Worm (Caenorhabditis elegans) whole organism, mixed stage, embryonic: ENCODE data around the gene F57H12.6.

Experiments
- bed-3 ChIP-seq: fragments of 200-800 bp; sonication (Bioruptor generic); optimal IDR thresholded peaks from 3 replicates; lab custom pipeline; 2018; ENCODE audit warnings: mild to moderate bottlenecking, missing genetic modification characterization, moderate library complexity, missing compliant biosample characterization
- blmp-1 ChIP-seq: fragments of 150-350 bp; optimal IDR thresholded peaks from 2 replicates; lab custom pipeline; 2014; ENCODE audit warnings: missing biosample characterization, missing genetic modification characterization
- ces-1 ChIP-seq: fragments of 150-350 bp; optimal IDR thresholded peaks from 2 replicates; lab custom pipeline; 2014; ENCODE audit warnings: missing biosample characterization, missing genetic modification reagents, missing genetic modification characterization
- flh-1 ChIP-seq: fragments of 200-800 bp; sonication (Bioruptor generic); optimal IDR thresholded peaks from 2 replicates; lab custom pipeline; 2018; ENCODE audit warnings: mild to moderate bottlenecking, missing genetic modification characterization, moderate library complexity, missing compliant biosample characterization
- lsy-2 ChIP-seq: fragments of 150-350 bp; optimal IDR thresholded peaks from 2 replicates; lab custom pipeline; 2014; ENCODE audit warnings: missing biosample characterization, missing genetic modification characterization
- nhr-12 ChIP-seq: fragments of 150-350 bp; optimal IDR thresholded peaks from 2 replicates; lab custom pipeline; 2014; ENCODE audit warnings: missing biosample characterization, missing genetic modification characterization
- nhr-237 ChIP-seq: fragments of 150-350 bp; optimal IDR thresholded peaks from 2 replicates; lab custom pipeline; 2014; ENCODE audit warnings: missing biosample characterization, missing genetic modification characterization
- nhr-28 ChIP-seq: fragments of 150-350 bp; optimal IDR thresholded peaks from 2 replicates; lab custom pipeline; 2014; ENCODE audit warnings: missing biosample characterization, missing genetic modification characterization
- pha-4 ChIP-seq: fragments of 150-350 bp; optimal IDR thresholded peaks from 2 replicates; lab custom pipeline; 2018; ENCODE audit warnings: missing biosample characterization, missing genetic modification reagents, missing genetic modification characterization
- sptf-1 ChIP-seq: sonication (generic microtip); optimal IDR thresholded peaks from 2 replicates; lab custom pipeline; 2017; ENCODE audit warnings: mild to moderate bottlenecking, missing genetic modification characterization, moderate library complexity, missing compliant biosample characterization
- unc-39 ChIP-seq: fragments of 150-350 bp; optimal IDR thresholded peaks from 2 replicates; lab custom pipeline; 2014; ENCODE audit warnings: missing biosample characterization, missing genetic modification characterization
- unc-62 ChIP-seq: fragments of 150-350 bp; optimal IDR thresholded peaks from 2 replicates; lab custom pipeline; 2014; ENCODE audit warnings: missing biosample characterization, missing genetic modification reagents, missing genetic modification characterization
- zip-8 ChIP-seq: fragments of 150-350 bp; optimal IDR thresholded peaks from 2 replicates; lab custom pipeline; 2014; ENCODE audit warnings: missing biosample characterization, missing genetic modification characterization

- TF ChIP-seq nhr-28 = no peak
- TF ChIP-seq nhr-237 (tag; lab: Kevin White, UChicago) = no peak
- no peak for TF ChIP-seq flh-1 (GFP tag; lab: Kevin White, UChicago)
- TF ChIP-seq pha-4 (tag; lab: Kevin White, UChicago) = no peak
- no peak for TF ChIP-seq bed-3
- no peak for TF ChIP-seq sptf-1 (tag; lab: Kevin White, UChicago)
- TF ChIP-seq lsy-2 (tag; lab: Kevin White, UChicago) = no peak
- no peak for TF ChIP-seq blmp-1 (tag; lab: Kevin White, UChicago)
- TF ChIP-seq unc-62 = no peak
- TF ChIP-seq nhr-12 (tag; lab: Kevin White, UChicago) = no peak
- TF ChIP-seq zip-8 (tag; lab: Kevin White, UChicago) = no peak
- TF ChIP-seq unc-39 (tag; lab: Kevin White, UChicago) = no peak
- no peak for TF ChIP-seq ces-1
These were observed 29.3 kb upstream of the F57H12.6 start for ce11 chrIV:8005376-8005775.
